Worm (Caenorhabditis elegans) whole organism, midembryonic: ENCODE measurements around the gene vab-1.

Experiments used
- tab-1 ChIP-seq: fragments of 200-800 bp; sonication (Bioruptor generic); IDR thresholded peaks from 2 replicates; pipeline ENCODE4 v1.3.6; 2022; ENCODE audit warnings: missing genetic modification characterization, missing compliant biosample characterization
- ztf-23 ChIP-seq: fragments of 200-800 bp; sonication (Bioruptor generic); IDR thresholded peaks from 2 replicates; pipeline ENCODE4 v1.3.6; 2022; ENCODE audit warnings: missing genetic modification reagents, missing genetic modification characterization, missing compliant biosample characterization

DNA sequence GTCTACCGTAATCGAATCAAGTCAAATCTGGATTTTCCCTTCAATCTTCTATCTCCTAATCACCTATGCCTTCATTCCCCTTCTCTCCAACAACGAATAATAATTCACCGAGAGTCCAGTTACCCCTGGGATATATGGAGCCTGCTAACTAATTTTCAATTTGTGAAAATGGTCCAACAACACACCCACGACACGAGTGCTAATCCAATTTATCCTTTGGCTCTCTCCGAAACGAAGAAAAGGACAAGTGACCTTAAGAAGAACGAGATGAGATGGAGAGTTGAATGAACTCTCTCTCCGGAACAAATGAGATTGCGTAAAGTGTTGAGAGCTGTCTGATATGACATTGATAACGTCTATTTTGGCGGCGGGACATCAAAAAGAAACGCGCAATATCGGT, 12.5 kb downstream of the vab-1 start:
- no peak for TF ChIP-seq tab-1 (GFP tag; lab: Robert Waterston, UW)
- TF ChIP-seq ztf-23 (GFP tag; lab: Robert Waterston, UW): no peak
